Fruit fly (Drosophila melanogaster) whole organism, embryonic: ENCODE results near the gene CG31883.
A peak's percentile ranks its signal among the peaks of the same experiment; 100 is the strongest.

ENCODE experiments used
- ATbp ChIP-seq: fragments of 200-800 bp; sonication (Bioruptor generic); optimal IDR thresholded peaks from 2 replicates; lab custom pipeline; 2017; ENCODE audit warnings: missing biosample characterization, mild to moderate bottlenecking, missing genetic modification characterization, missing genetic modification reagents
- Ada2b ChIP-seq: fragments of 200-800 bp; sonication (Bioruptor generic); IDR thresholded peaks from 2 replicates; pipeline ENCODE4 v1.3.6; 2022; ENCODE audit warnings: missing biosample characterization, missing genetic modification characterization
- Atf3 ChIP-seq: fragments of 200-800 bp; sonication (Bioruptor generic); optimal IDR thresholded peaks from 3 replicates; lab custom pipeline; 2016; ENCODE audit warnings: missing biosample characterization, missing genetic modification characterization
- CG10462 ChIP-seq: fragments of 200-800 bp; sonication (Bioruptor generic); optimal IDR thresholded peaks from 2 replicates; lab custom pipeline; 2016; ENCODE audit warnings: missing biosample characterization, missing genetic modification characterization
- CG11398 ChIP-seq: fragments of 200-800 bp; sonication (Bioruptor generic); optimal IDR thresholded peaks from 2 replicates; lab custom pipeline; 2016; ENCODE audit warnings: missing biosample characterization, missing genetic modification characterization
- CG12659 ChIP-seq: fragments of 200-800 bp; sonication (Bioruptor generic); optimal IDR thresholded peaks from 3 replicates; lab custom pipeline; 2017; ENCODE audit warnings: mild to moderate bottlenecking, missing biosample characterization, missing genetic modification reagents, missing genetic modification characterization
- CG13624 ChIP-seq: fragments of 200-800 bp; sonication (Bioruptor generic); optimal IDR thresholded peaks from 2 replicates; lab custom pipeline; 2016; ENCODE audit warnings: missing biosample characterization, missing genetic modification characterization
- CG14965 ChIP-seq: fragments of 200-800 bp; sonication (Bioruptor generic); optimal IDR thresholded peaks from 2 replicates; lab custom pipeline; 2016; ENCODE audit warnings: missing biosample characterization, missing genetic modification characterization, borderline replicate concordance
- CG15269 ChIP-seq: fragments of 200-800 bp; sonication (Bioruptor generic); optimal IDR thresholded peaks from 2 replicates; lab custom pipeline; 2018; ENCODE audit warnings: missing biosample characterization, mild to moderate bottlenecking, missing genetic modification characterization, moderate library complexity
- CG17186 ChIP-seq: fragments of 200-800 bp; sonication (Bioruptor generic); optimal IDR thresholded peaks from 3 replicates; lab custom pipeline; 2017; ENCODE audit warnings: missing biosample characterization, missing genetic modification reagents, missing genetic modification characterization
- CG17829 ChIP-seq: fragments of 200-800 bp; optimal IDR thresholded peaks from 2 replicates; lab custom pipeline; 2019; ENCODE audit warnings: missing biosample characterization, mild to moderate bottlenecking, missing genetic modification characterization, moderate library complexity
- CG33213 ChIP-seq: fragments of 200-800 bp; sonication (Bioruptor generic); optimal IDR thresholded peaks from 3 replicates; lab custom pipeline; 2016; ENCODE audit warnings: missing biosample characterization, missing genetic modification characterization
- CG4820 ChIP-seq: fragments of 200-800 bp; sonication (Bioruptor generic); optimal IDR thresholded peaks from 3 replicates; lab custom pipeline; 2016; ENCODE audit warnings: missing biosample characterization, missing genetic modification characterization
- CG5953 ChIP-seq: fragments of 200-800 bp; sonication (Bioruptor generic); IDR thresholded peaks from 2 replicates; pipeline ENCODE4 v1.3.6; 2022; ENCODE audit warnings: missing biosample characterization, missing genetic modification characterization
- CG7271 ChIP-seq: fragments of 200-800 bp; sonication (Bioruptor generic); optimal IDR thresholded peaks from 2 replicates; lab custom pipeline; 2018; ENCODE audit warnings: missing biosample characterization, mild to moderate bottlenecking, missing genetic modification characterization, moderate library complexity
- CG7357 ChIP-seq: fragments of 200-800 bp; sonication (Bioruptor generic); IDR thresholded peaks from 3 replicates; pipeline ENCODE4 v1.3.6; 2022; ENCODE audit warnings: missing biosample characterization, missing genetic modification characterization
- CG7928 ChIP-seq: fragments of 200-800 bp; sonication (Bioruptor generic); optimal IDR thresholded peaks from 2 replicates; lab custom pipeline; 2017; ENCODE audit warnings: missing biosample characterization, mild to moderate bottlenecking, missing genetic modification characterization
- CG8944 ChIP-seq: fragments of 200-800 bp; sonication (Bioruptor generic); optimal IDR thresholded peaks from 3 replicates; lab custom pipeline; 2016; ENCODE audit warnings: missing biosample characterization, missing genetic modification characterization
- Camta ChIP-seq: fragments of 200-800 bp; sonication (Bioruptor generic); optimal IDR thresholded peaks from 2 replicates; lab custom pipeline; 2016; ENCODE audit warnings: missing biosample characterization, missing genetic modification characterization
- Chrac-16 ChIP-seq: fragments of 200-800 bp; sonication (Bioruptor generic); optimal IDR thresholded peaks from 3 replicates; lab custom pipeline; 2016; ENCODE audit warnings: missing biosample characterization, missing genetic modification characterization
- Dek ChIP-seq: fragments of 200-800 bp; sonication (Bioruptor generic); optimal IDR thresholded peaks from 3 replicates; lab custom pipeline; 2019; ENCODE audit warnings: missing biosample characterization, mild to moderate bottlenecking, missing genetic modification characterization, moderate library complexity
- Dll ChIP-seq: fragments of 200-800 bp; sonication (Bioruptor generic); IDR thresholded peaks from 4 replicates; pipeline ENCODE4 v1.3.6; 2022; ENCODE audit warnings: missing biosample characterization, missing genetic modification characterization; ENCODE audit not compliant: partially characterized antibody
- Gsc ChIP-seq: fragments of 200-800 bp; sonication (Bioruptor generic); IDR thresholded peaks from 2 replicates; pipeline ENCODE4 v1.3.6; 2022; ENCODE audit warnings: missing biosample characterization, missing genetic modification characterization
- MTF-1 ChIP-seq: fragments of 200-800 bp; sonication (Bioruptor generic); optimal IDR thresholded peaks from 2 replicates; lab custom pipeline; 2018; ENCODE audit warnings: missing biosample characterization, mild to moderate bottlenecking, missing genetic modification characterization, borderline replicate concordance
- NK7.1 ChIP-seq: fragments of 200-800 bp; sonication (Bioruptor generic); optimal IDR thresholded peaks from 3 replicates; lab custom pipeline; 2016; ENCODE audit warnings: missing biosample characterization, missing genetic modification characterization
- Pdp1 ChIP-seq, 2 experiments: fragments of 200-800 bp; sonication (Bioruptor generic); optimal IDR thresholded peaks; 3 replicates each; lab custom pipeline; 2016; ENCODE audit warnings: missing biosample characterization in 2 of 2, missing genetic modification characterization in 2 of 2, mild to moderate bottlenecking in 1 of 2, moderate library complexity in 1 of 2
- Spps ChIP-seq: fragments of 200-800 bp; sonication (Bioruptor generic); optimal IDR thresholded peaks from 2 replicates; lab custom pipeline; 2018; ENCODE audit warnings: missing biosample characterization, mild to moderate bottlenecking, missing genetic modification characterization
- Ssrp ChIP-seq: fragments of 200-800 bp; sonication (Bioruptor generic); optimal IDR thresholded peaks from 2 replicates; lab custom pipeline; 2018; ENCODE audit warnings: missing biosample characterization, mild to moderate bottlenecking, missing genetic modification characterization, moderate library complexity
- TFAM ChIP-seq: fragments of 200-800 bp; sonication (Bioruptor generic); optimal IDR thresholded peaks from 2 replicates; lab custom pipeline; 2017; ENCODE audit warnings: missing biosample characterization, missing genetic modification characterization, inconsistent platforms
- abd-A ChIP-seq: fragments of 200-800 bp; sonication (Bioruptor generic); optimal IDR thresholded peaks from 3 replicates; lab custom pipeline; 2019; ENCODE audit warnings: missing biosample characterization, mild to moderate bottlenecking, missing genetic modification characterization, moderate library complexity
- caup ChIP-seq: fragments of 200-800 bp; sonication (Bioruptor generic); optimal IDR thresholded peaks from 3 replicates; lab custom pipeline; 2017; ENCODE audit warnings: missing biosample characterization, mild to moderate bottlenecking, missing genetic modification characterization, moderate library complexity; ENCODE audit not compliant: severe bottlenecking
- chinmo ChIP-seq: fragments of 200-800 bp; sonication (Bioruptor generic); IDR thresholded peaks from 4 replicates; pipeline ENCODE4 v1.3.6; 2022; ENCODE audit warnings: missing biosample characterization, missing genetic modification characterization; ENCODE audit not compliant: partially characterized antibody
- ci ChIP-seq: fragments of 200-800 bp; sonication (Bioruptor generic); IDR thresholded peaks from 3 replicates; pipeline ENCODE4 v1.3.6; 2022; ENCODE audit warnings: missing biosample characterization, missing genetic modification characterization
- corto ChIP-seq: fragments of 200-800 bp; sonication (Bioruptor generic); optimal IDR thresholded peaks from 2 replicates; lab custom pipeline; 2016; ENCODE audit warnings: missing biosample characterization, mild to moderate bottlenecking, missing genetic modification characterization, moderate library complexity
- ems ChIP-seq: fragments of 200-800 bp; sonication (Bioruptor generic); optimal IDR thresholded peaks from 3 replicates; lab custom pipeline; 2016; ENCODE audit warnings: missing biosample characterization, missing genetic modification characterization
- fd64A ChIP-seq: fragments of 200-800 bp; sonication (Bioruptor generic); optimal IDR thresholded peaks from 3 replicates; lab custom pipeline; 2018; ENCODE audit warnings: missing biosample characterization, mild to moderate bottlenecking, missing genetic modification characterization
- gce ChIP-seq: fragments of 200-800 bp; sonication (Bioruptor generic); IDR thresholded peaks from 3 replicates; pipeline ENCODE4 v1.3.6; 2022; ENCODE audit warnings: missing biosample characterization, missing genetic modification characterization
- gcm2 ChIP-seq: fragments of 200-800 bp; sonication (Bioruptor generic); optimal IDR thresholded peaks from 2 replicates; lab custom pipeline; 2016; ENCODE audit warnings: missing biosample characterization, missing genetic modification characterization
- grn ChIP-seq: fragments of 200-800 bp; sonication (Bioruptor generic); optimal IDR thresholded peaks from 3 replicates; lab custom pipeline; 2017; ENCODE audit warnings: missing biosample characterization, missing genetic modification characterization
- hth ChIP-seq: fragments of >200 bp; optimal IDR thresholded peaks from 2 replicates; lab custom pipeline; 2017; ENCODE audit warnings: inconsistent platforms
- kay ChIP-seq: fragments of 200-800 bp; sonication (Bioruptor generic); optimal IDR thresholded peaks from 2 replicates; lab custom pipeline; 2016; ENCODE audit warnings: missing biosample characterization, missing genetic modification characterization
- odd ChIP-seq: fragments of 200-800 bp; sonication (Bioruptor generic); optimal IDR thresholded peaks from 2 replicates; lab custom pipeline; 2017; ENCODE audit warnings: missing biosample characterization, mild to moderate bottlenecking, missing genetic modification characterization
- onecut ChIP-seq: fragments of 200-800 bp; sonication (Bioruptor generic); IDR thresholded peaks from 2 replicates; pipeline ENCODE4 v1.3.6; 2022; ENCODE audit warnings: missing biosample characterization, missing genetic modification characterization
- org-1 ChIP-seq: fragments of 200-800 bp; sonication (Bioruptor generic); optimal IDR thresholded peaks from 2 replicates; lab custom pipeline; 2017; ENCODE audit warnings: missing biosample characterization, missing genetic modification characterization
- peb ChIP-seq: fragments of 200-800 bp; sonication (Bioruptor generic); IDR thresholded peaks from 2 replicates; pipeline ENCODE4 v1.3.6; 2022; ENCODE audit warnings: missing biosample characterization, missing genetic modification characterization
- pho ChIP-seq: fragments of 200-800 bp; sonication (Bioruptor generic); optimal IDR thresholded peaks from 2 replicates; lab custom pipeline; 2016; ENCODE audit warnings: missing biosample characterization, missing genetic modification characterization
- pros ChIP-seq: fragments of 200-800 bp; sonication (Bioruptor generic); optimal IDR thresholded peaks from 3 replicates; lab custom pipeline; 2019; ENCODE audit warnings: missing biosample characterization, mild to moderate bottlenecking, missing genetic modification characterization, moderate library complexity
- run ChIP-seq: fragments of 200-800 bp; sonication (Bioruptor generic); optimal IDR thresholded peaks from 3 replicates; lab custom pipeline; 2018; ENCODE audit warnings: missing biosample characterization, mild to moderate bottlenecking, missing genetic modification characterization
- sima ChIP-seq: fragments of 200-800 bp; sonication (Bioruptor generic); optimal IDR thresholded peaks from 2 replicates; lab custom pipeline; 2016; ENCODE audit warnings: missing biosample characterization, missing genetic modification characterization
- tgo ChIP-seq: fragments of 200-800 bp; sonication (Bioruptor generic); IDR thresholded peaks from 3 replicates; pipeline ENCODE4 v1.3.6; 2022; ENCODE audit warnings: missing biosample characterization, missing genetic modification characterization
- vfl ChIP-seq: fragments of 200-800 bp; sonication (Bioruptor generic); optimal IDR thresholded peaks from 2 replicates; lab custom pipeline; 2016; ENCODE audit warnings: missing biosample characterization, missing genetic modification characterization

CG31883 gene

dm6 chr2L:9490788-9491187 lies 37.5 kb upstream of the CG31883 start (continued):
- TF ChIP-seq org-1 (GFP tag; lab: Kevin White, UChicago) (no peak), grn (peak; percentile 15), CG7271 (peak; percentile 70), CG12659 (GFP tag; lab: Kevin White, UChicago) (no peak), CG17829 (tag; lab: Kevin White, UChicago) (peak; percentile 24), Camta (GFP tag; lab: Kevin White, UChicago) (no peak), Ada2b (GFP tag; lab: Robert Waterston, UW) (peak; percentile 64; the same call in 1 of the 2 replicates), pho (GFP tag; lab: Kevin White, UChicago) (no peak), fd64A (GFP tag; lab: Kevin White, UChicago) (peak; percentile 57), CG4820 (GFP tag; lab: Kevin White, UChicago) (peak; percentile 1), TFAM (GFP tag; lab: Kevin White, UChicago) (no peak), CG10462 (GFP tag; lab: Kevin White, UChicago) (no peak), tgo (peak; percentile 54; the same call in 2 of the 3 replicates), ci (GFP tag; lab: Robert Waterston, UW) (peak; percentile 92), Atf3 (GFP tag; lab: Kevin White, UChicago) (peak; percentile 23), Chrac-16 (GFP tag; lab: Kevin White, UChicago) (no peak), Dll (GFP tag; lab: Robert Waterston, UW) (no peak), CG13624 (peak; percentile 67), odd (GFP tag; lab: Kevin White, UChicago) (no peak), corto (GFP tag; lab: Kevin White, UChicago) (peak; percentile 31), caup (GFP tag; lab: Kevin White, UChicago) (peak; percentile 77), sima (no peak), CG15269 (no peak), Spps (no peak), ATbp (GFP tag; lab: Kevin White, UChicago) (no peak), onecut (GFP tag; lab: Robert Waterston, UW) (peak; percentile 69), Pdp1 (GFP tag; optimal IDR thresholded peaks at IDR 0.05; lab: Kevin White, UChicago) (peak in 1 of 2 experiments; percentile 5), hth (lab: Kevin White, UChicago) (no peak), gce (GFP tag; lab: Robert Waterston, UW) (peak; percentile 81; the same call in 2 of the 3 replicates), vfl (GFP tag; lab: Kevin White, UChicago) (no peak), Ssrp (tag; lab: Kevin White, UChicago) (peak; percentile 26), chinmo (GFP tag; lab: Robert Waterston, UW) (no peak), CG33213 (GFP tag; lab: Kevin White, UChicago) (peak; percentile 73), peb (GFP tag; lab: Robert Waterston, UW) (no peak), MTF-1 (GFP tag; lab: Kevin White, UChicago) (peak; percentile 81), Dek (tag; lab: Kevin White, UChicago) (peak; percentile 51), CG7357 (GFP tag; lab: Robert Waterston, UW) (no peak), CG8944 (GFP tag; lab: Kevin White, UChicago) (no peak), pros (GFP tag; lab: Kevin White, UChicago) (no peak), run (tag; lab: Kevin White, UChicago) (peak; percentile 12), CG14965 (GFP tag; lab: Kevin White, UChicago) (no peak), ems (GFP tag; lab: Kevin White, UChicago) (no peak), Gsc (GFP tag; lab: Robert Waterston, UW) (no peak), CG5953 (peak; percentile 54), NK7.1 (GFP tag; lab: Kevin White, UChicago) (no peak), CG11398 (GFP tag; lab: Kevin White, UChicago) (no peak), kay (no peak), gcm2 (GFP tag; lab: Kevin White, UChicago) (no peak), CG7928 (GFP tag; lab: Kevin White, UChicago) (peak; percentile 86), CG17186 (GFP tag; lab: Kevin White, UChicago) (no peak), abd-A (no peak)
